Worm (Caenorhabditis elegans): ENCODE data around the gene srj-53.

DNA sequence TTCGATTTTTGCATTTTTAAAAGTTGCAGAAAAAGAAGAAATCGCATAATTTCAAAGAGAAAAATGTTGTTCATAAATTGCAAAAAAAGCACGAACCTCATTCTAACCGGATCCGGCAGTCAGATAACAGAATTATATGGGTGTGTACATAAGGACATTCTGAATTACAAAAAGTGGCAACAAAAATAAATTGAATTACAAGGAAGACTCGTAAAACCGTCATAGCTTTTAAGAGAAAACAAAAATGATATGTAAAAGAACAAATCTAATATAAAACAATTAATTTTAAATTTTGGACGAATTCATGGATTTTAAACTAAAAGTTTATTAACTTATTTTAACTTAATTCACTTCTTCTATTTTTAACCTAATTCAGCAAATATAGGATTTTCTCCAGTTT is 34.3 kb downstream of the srj-53 start, which contains the start of gene F31F4.17:
- TF ChIP-seq let-607 (tag; optimal IDR thresholded peaks at IDR 0.05) (no peak), F52B5.7 (tag; optimal IDR thresholded peaks at IDR 0.05) (no peak), cebp-1 (GFP tag; IDR thresholded peaks at IDR 0.05) (no peak), cebp-1 (tag; optimal IDR thresholded peaks at IDR 0.05) (no peak), F57A8.1 (GFP tag; optimal IDR thresholded peaks at IDR 0.05) (no peak), nhr-27 (tag; optimal IDR thresholded peaks at IDR 0.05) (no peak), pha-4 (tag; optimal IDR thresholded peaks at IDR 0.05) (no peak), hmg-1.2 (GFP tag; IDR thresholded peaks at IDR 0.05) (no peak)
